Fruit fly (Drosophila melanogaster) whole organism, wandering third instar larva: ENCODE results near the gene CG32109.

Experiments used
- CrebA ChIP-seq: fragments of 200-800 bp; sonication (Bioruptor generic); optimal IDR thresholded peaks from 2 replicates; lab custom pipeline; 2016; ENCODE audit warnings: missing biosample characterization, mild to moderate bottlenecking, missing genetic modification characterization, borderline replicate concordance
- Dfd ChIP-seq: fragments of >200 bp; optimal IDR thresholded peaks from 2 replicates; lab custom pipeline; 2017; ENCODE audit warnings: missing biosample characterization, missing genetic modification characterization
- Dif ChIP-seq: fragments of 200-275, 200-300 bp; sonication (Bioruptor generic); optimal IDR thresholded peaks from 2 replicates; lab custom pipeline; 2018; ENCODE audit warnings: missing biosample characterization, missing genetic modification characterization; ENCODE audit not compliant: partially characterized antibody
- GATAd ChIP-seq: sonication (Bioruptor generic); optimal IDR thresholded peaks from 2 replicates; lab custom pipeline; 2016; ENCODE audit warnings: missing biosample characterization, missing genetic modification characterization
- HLH106 ChIP-seq: fragments of 200-800 bp; optimal IDR thresholded peaks from 3 replicates; lab custom pipeline; 2019; ENCODE audit warnings: missing biosample characterization, mild to moderate bottlenecking, missing genetic modification characterization, moderate library complexity
- Hnf4 ChIP-seq: fragments of 200-800 bp; sonication (Bioruptor generic); optimal IDR thresholded peaks from 2 replicates; lab custom pipeline; 2016; ENCODE audit warnings: missing biosample characterization, mild to moderate bottlenecking, missing genetic modification characterization
- Hr78 ChIP-seq: fragments of >200 bp; optimal IDR thresholded peaks from 2 replicates; lab custom pipeline; 2017; ENCODE audit warnings: missing biosample characterization, missing genetic modification characterization
- Hr83 ChIP-seq: fragments of 200-300 bp; sonication (Bioruptor generic); optimal IDR thresholded peaks from 2 replicates; lab custom pipeline; 2016; ENCODE audit warnings: missing biosample characterization, mild to moderate bottlenecking, missing genetic modification characterization, moderate library complexity; ENCODE audit not compliant: poor library complexity, severe bottlenecking
- Jra ChIP-seq: sonication (Bioruptor generic); optimal IDR thresholded peaks from 2 replicates; lab custom pipeline; 2016; ENCODE audit warnings: missing biosample characterization, missing genetic modification characterization
- Mio ChIP-seq: sonication (Bioruptor generic); optimal IDR thresholded peaks from 2 replicates; lab custom pipeline; 2016; ENCODE audit warnings: missing biosample characterization, missing genetic modification characterization
- Myc ChIP-seq: fragments of >200 bp; optimal IDR thresholded peaks from 2 replicates; lab custom pipeline; 2017
- OdsH ChIP-seq: fragments of 200-800 bp; sonication (Bioruptor generic); optimal IDR thresholded peaks from 2 replicates; lab custom pipeline; 2016; ENCODE audit warnings: missing biosample characterization, mild to moderate bottlenecking, missing genetic modification characterization
- Rel ChIP-seq, 2 experiments: fragments of 200-800 bp; sonication (Bioruptor generic) in 1 of 2; optimal IDR thresholded peaks; 2 replicates in 1 of 2; 3 replicates in 1 of 2; lab custom pipeline; 2016 to 2019; ENCODE audit warnings: mild to moderate bottlenecking in 2 of 2, missing biosample characterization in 2 of 2, missing genetic modification characterization in 2 of 2, moderate library complexity in 1 of 2
- Vsx2 ChIP-seq: fragments of 200-300, 225-300 bp; sonication (Bioruptor generic); optimal IDR thresholded peaks from 2 replicates; lab custom pipeline; 2018; ENCODE audit warnings: missing biosample characterization, missing genetic modification characterization; ENCODE audit not compliant: partially characterized antibody
- brk ChIP-seq: fragments of 200-800 bp; sonication (Bioruptor generic); optimal IDR thresholded peaks from 2 replicates; lab custom pipeline; 2016; ENCODE audit warnings: missing biosample characterization, mild to moderate bottlenecking, missing genetic modification characterization
- dl ChIP-seq, 2 experiments: fragments of 175-275, 200-275 bp in 1 of 2; fragments of 200-275 bp in 1 of 2; sonication (Bioruptor generic); optimal IDR thresholded peaks; lab custom pipeline; 2018; ENCODE audit warnings: mild to moderate bottlenecking in 2 of 2, missing biosample characterization in 2 of 2, missing genetic modification characterization in 2 of 2, moderate library complexity in 2 of 2; ENCODE audit not compliant: partially characterized antibody in 2 of 2, insufficient read depth in 1 of 2
- dsf ChIP-seq: sonication (Bioruptor generic); optimal IDR thresholded peaks from 2 replicates; lab custom pipeline; 2016; ENCODE audit warnings: missing biosample characterization, missing genetic modification characterization, borderline replicate concordance
- foxo ChIP-seq, 2 experiments: fragments of 200-800 bp; sonication (Bioruptor generic); optimal IDR thresholded peaks; 2 replicates in 1 of 2; 3 replicates in 1 of 2; lab custom pipeline; 2016 to 2017; ENCODE audit warnings: missing biosample characterization in 2 of 2, missing genetic modification characterization in 2 of 2
- fru ChIP-seq: fragments of 200-800 bp; sonication (Bioruptor generic); optimal IDR thresholded peaks from 3 replicates; lab custom pipeline; 2016; ENCODE audit warnings: missing biosample characterization, mild to moderate bottlenecking, missing genetic modification characterization
- pan ChIP-seq: fragments of >200 bp; optimal IDR thresholded peaks from 2 replicates; lab custom pipeline; 2017
- psq ChIP-seq: fragments of 200-800 bp; sonication (Bioruptor generic); optimal IDR thresholded peaks from 3 replicates; lab custom pipeline; 2017; ENCODE audit warnings: missing biosample characterization, mild to moderate bottlenecking, missing genetic modification characterization, moderate library complexity
- sv ChIP-seq: fragments of 200-800 bp; sonication (Bioruptor generic); optimal IDR thresholded peaks from 3 replicates; lab custom pipeline; 2016; ENCODE audit warnings: missing biosample characterization, missing genetic modification characterization
- tai ChIP-seq: sonication (Bioruptor generic); optimal IDR thresholded peaks from 2 replicates; lab custom pipeline; 2016; ENCODE audit warnings: missing biosample characterization, missing genetic modification characterization
- usp ChIP-seq: fragments of >200 bp; optimal IDR thresholded peaks from 2 replicates; lab custom pipeline; 2017; ENCODE audit warnings: missing biosample characterization, missing genetic modification characterization

Gene CG32109

DNA sequence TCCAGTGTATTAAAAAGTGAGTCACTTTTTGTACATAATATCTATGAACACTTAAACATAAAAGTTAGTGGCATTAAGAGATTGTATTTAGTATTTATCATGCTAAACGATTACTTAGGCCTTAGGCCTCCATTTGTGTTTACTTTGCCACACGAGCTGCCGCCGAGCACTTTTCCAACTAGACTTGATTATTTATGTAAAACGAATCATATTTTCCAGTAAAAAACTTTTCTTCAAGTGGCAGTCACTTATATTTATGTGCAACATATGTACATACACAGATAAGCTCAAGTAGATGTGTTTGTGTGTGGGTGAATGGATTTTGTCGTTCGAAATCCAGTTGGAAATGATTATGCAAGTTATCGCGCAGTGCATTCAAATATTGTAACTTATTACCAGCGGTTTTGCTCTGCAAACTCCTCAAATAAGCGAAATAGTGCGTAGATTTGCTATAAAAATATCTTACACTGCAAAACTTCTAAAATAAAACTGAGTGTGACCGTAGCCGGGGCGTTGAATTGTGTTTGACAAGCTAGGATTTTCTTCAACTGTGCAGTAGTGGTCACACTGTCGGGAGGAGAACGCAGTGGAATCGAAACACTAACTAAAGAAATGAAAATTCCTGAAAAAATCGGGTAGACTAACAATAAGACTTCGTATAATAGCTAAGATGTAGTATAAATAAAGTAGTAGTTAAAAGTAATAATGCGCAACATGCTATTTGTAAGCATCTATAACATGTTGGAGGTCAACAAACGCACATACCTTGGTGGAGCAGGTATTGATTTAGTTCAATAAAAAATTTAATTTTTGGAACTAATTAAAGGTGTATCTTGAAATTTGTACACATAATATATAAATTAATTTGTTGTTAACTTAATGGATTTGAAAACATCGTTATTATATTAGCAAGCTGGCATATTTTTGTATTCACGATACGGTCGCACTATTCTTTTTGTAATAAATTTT lies 4.7 kb downstream of the CG32109 start, which contains the start of the genes Klc and CG10984 (continued):
- no peak for TF ChIP-seq Dfd

DNA sequence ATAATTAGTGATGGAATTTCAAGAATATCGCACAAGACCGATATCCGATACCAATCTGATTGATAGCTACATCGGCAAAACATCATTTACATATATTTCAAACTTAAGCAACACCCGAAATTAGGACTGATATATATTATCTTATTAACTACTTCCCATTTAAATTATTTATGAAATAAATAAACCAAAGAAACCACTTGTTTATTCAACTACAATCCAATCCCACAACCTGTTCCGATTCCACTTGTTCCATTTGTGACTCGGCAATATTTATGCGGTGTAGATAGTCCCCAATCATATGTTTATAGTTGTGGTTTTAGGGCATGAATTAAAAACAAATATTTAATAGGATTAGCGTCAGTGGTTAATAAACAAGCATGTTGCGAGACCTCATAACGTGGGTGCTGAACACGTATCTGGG lies 9.6 kb downstream of the CG32109 start, which contains the start of the genes CG10973 and Vps13D:
CG10973 (minus strand) TSS at position 6 of the 421 bp plus-strand sequence.
Vps13D (plus strand) TSS at position 281 of the 421 bp plus-strand sequence.
- TF ChIP-seq Dif: peak; percentile 99
- TF ChIP-seq pan (lab: Kevin White, UChicago): no peak
- peak; percentile 49 for TF ChIP-seq sv (GFP tag; lab: Kevin White, UChicago)
- TF ChIP-seq tai (GFP tag; lab: Kevin White, UChicago): peak; percentile 41
- peak; percentile 75 to 90 for TF ChIP-seq dl (GFP tag; optimal IDR thresholded peaks at IDR 0.05; lab: Kevin White, UChicago; ENCODE audit: insufficient read depth in 1 of 2, partially characterized antibody in 2 of 2)
- no peak for TF ChIP-seq Rel (GFP tag; optimal IDR thresholded peaks at IDR 0.05; lab: Kevin White, UChicago)
- TF ChIP-seq Rel (tag; optimal IDR thresholded peaks at IDR 0.05; lab: Kevin White, UChicago): no peak
- TF ChIP-seq brk (GFP tag; lab: Kevin White, UChicago): peak; percentile 79
- peak; percentile 16 for TF ChIP-seq Jra
- peak; percentile 35 for TF ChIP-seq Hnf4 (GFP tag; lab: Kevin White, UChicago)
- peak; percentile 99 for TF ChIP-seq Vsx2 (GFP tag; lab: Kevin White, UChicago)
- no peak for TF ChIP-seq OdsH (GFP tag; lab: Kevin White, UChicago)

DNA sequence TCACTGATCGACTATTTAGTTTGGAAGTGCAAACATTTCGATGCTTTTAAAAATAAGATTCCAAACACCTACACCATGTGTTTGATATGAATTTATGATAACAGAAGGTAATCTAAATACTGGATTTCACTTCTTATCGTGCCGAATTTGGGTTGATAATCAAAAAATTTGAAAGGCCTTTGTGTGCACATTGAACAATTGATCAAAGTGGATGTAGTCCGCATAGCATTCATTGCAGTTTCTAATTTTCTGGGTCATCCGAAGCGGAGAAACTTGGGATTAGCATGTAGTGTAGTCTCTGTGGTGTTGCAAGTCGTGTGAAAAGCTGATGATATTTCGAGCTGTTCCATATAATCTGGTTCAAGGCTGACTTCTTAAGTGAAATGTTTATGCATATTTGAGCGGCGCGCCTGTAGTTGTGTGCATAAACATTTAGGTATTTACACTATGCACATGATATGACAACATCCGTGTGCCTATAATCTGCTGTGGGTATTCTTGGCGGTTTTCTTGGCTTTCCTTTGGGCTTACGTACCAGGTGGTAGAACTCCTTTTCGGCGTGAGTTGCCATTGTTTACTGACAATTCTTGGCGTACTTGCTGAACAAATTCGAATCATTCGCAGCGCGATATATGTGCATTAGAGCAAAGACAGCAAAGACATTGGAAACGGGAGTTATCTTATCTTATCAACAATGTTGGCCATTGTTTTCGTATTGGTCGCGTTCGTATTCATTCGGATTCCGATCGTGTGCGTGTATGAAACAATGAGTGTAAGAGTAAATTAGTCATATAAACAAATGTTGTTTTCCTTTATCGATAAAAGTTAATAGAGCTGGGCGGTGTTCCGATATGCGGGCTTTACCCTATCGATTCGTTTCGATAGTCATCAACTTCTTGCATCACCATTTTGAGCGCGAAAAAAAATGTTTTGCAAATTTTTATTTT lies 27.9 kb downstream of the CG32109 start, which contains the start of gene Hip1:
Hip1 (minus strand) TSS at position 834 of the 947 bp plus-strand sequence.
- TF ChIP-seq Jra (peak; percentile 42), Hr83 (GFP tag; lab: Kevin White, UChicago) (peak; percentile 80), foxo (GFP tag; optimal IDR thresholded peaks at IDR 0.05; lab: Kevin White, UChicago) (no peak), tai (GFP tag; lab: Kevin White, UChicago) (peak; percentile 55)

DNA sequence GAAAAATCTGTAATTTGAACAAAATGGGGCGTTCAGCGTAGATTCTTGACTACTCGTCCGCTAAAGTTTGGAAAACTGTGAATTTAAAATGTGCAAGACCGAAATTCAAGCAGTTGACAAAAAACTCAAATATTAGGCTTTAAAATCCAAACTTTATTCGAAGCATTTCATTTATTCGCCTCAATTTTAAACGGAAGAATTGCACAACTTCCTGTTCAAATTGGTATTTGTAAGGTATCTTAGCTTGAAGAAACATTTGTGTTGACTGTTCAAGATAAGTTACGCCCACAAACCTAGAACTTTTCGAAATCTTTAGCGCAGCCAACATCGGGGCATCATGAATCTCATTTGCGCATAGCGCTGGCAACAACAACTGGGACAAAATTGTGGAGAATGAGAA lies 33.5 kb downstream of the CG32109 start, which contains the start of gene CG32106:
CG32106 (minus strand) TSS at position 101 of the 400 bp plus-strand sequence.
- no peak for TF ChIP-seq usp (GFP tag; lab: Kevin White, UChicago)
- no peak for TF ChIP-seq HLH106 (tag; lab: Kevin White, UChicago)
- no peak for TF ChIP-seq CrebA (GFP tag; lab: Kevin White, UChicago)
- no peak for TF ChIP-seq psq (GFP tag; lab: Kevin White, UChicago)

DNA sequence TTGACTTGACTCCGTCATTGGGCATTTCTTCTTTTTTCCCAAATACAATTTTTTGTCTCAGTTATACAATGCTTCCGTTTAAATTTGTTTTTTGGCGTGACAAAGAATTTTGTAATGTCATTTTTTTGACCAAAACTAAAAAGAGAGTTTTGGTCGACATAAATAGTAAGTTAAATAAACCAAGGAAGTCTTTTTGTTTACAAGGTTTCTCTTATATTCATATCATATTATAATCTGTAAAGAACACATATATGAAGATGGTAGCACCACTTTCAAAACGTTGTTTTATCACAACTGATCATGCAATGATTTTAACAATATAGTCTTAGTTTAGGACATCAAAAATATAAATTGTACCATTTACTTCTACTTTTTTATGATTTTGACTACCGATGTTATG lies 35.9 kb downstream of the CG32109 start, which contains the start of the genes CG10969 and CG17666:
CG10969 (minus strand) TSS at position 101 of the 400 bp plus-strand sequence.
CG17666 (plus strand) TSS at position 329 of the 400 bp plus-strand sequence.
- TF ChIP-seq Hr83 (GFP tag; lab: Kevin White, UChicago) (no peak), dsf (GFP tag; lab: Kevin White, UChicago) (no peak), Jra (no peak), GATAd (GFP tag; lab: Kevin White, UChicago) (no peak), brk (GFP tag; lab: Kevin White, UChicago) (no peak), Rel (GFP tag; optimal IDR thresholded peaks at IDR 0.05; lab: Kevin White, UChicago) (no peak), Rel (tag; optimal IDR thresholded peaks at IDR 0.05; lab: Kevin White, UChicago) (no peak), Mio (GFP tag; lab: Kevin White, UChicago) (no peak), Hr78 (GFP tag; lab: Kevin White, UChicago) (no peak), Myc (lab: Kevin White, UChicago) (no peak), fru (no peak)
